Worm (Caenorhabditis elegans): ENCODE results near the gene scvp-1.

The scvp-1 gene

DNA sequence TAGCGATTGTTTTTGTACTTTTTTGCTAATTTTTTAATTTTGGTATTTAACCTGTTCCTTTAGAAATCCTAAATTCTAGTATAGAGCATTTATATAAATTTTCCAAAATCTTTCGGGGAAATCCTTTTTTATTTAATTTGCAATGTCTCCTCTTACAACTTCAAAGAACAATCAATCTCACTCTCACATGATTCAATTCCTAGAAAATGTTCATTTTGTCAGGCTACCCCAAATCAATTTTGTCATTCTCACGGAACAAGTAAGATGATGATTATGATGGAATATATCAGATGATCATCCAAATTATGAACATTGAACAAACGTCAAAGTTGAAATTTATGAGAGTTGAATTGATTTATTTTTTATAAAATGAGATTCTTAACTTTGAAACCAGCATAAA is 6.2 kb upstream of the scvp-1 start:
- no peak for TF ChIP-seq B0310.2 (tag; optimal IDR thresholded peaks at IDR 0.05)
- no peak for TF ChIP-seq ceh-36 (tag; optimal IDR thresholded peaks at IDR 0.05)
- no peak for TF ChIP-seq F13C5.2 (tag; optimal IDR thresholded peaks at IDR 0.05)
- TF ChIP-seq flt-1 (GFP tag; IDR thresholded peaks at IDR 0.05) = no peak
- TF ChIP-seq sea-1 (GFP tag; conservative IDR thresholded peaks at IDR 0.05) = no peak
- no peak for TF ChIP-seq hmbx-1 (tag; optimal IDR thresholded peaks at IDR 0.05)
- TF ChIP-seq ceh-13 (GFP tag; optimal IDR thresholded peaks at IDR 0.05) = no peak
- no peak for TF ChIP-seq hmg-4 (GFP tag; optimal IDR thresholded peaks at IDR 0.05)

DNA sequence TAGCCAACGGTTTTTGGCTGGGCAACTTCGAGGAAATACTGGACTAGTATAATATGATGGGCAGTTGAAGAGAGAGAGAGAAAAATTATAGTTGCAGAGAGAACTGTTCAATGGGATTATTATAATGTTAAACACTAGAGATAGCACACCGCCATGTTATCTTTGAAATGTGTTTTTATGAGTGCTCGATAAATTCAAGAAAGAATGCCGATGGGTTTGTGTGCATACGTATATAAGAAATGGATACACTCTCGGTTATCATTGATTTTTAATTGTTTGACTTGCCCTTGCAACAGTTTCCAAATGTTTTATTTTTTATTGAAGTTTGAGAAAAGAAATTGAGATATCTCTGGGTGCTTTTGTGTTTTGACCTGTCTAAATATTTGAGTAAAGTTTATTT is 5.6 kb upstream of the scvp-1 start, which contains the start of gene F17C11.12:
F17C11.12 (minus strand) TSS at position 240 of the 400 bp plus-strand sequence.
- TF ChIP-seq B0310.2 (tag; optimal IDR thresholded peaks at IDR 0.05) = no peak
- TF ChIP-seq tbx-11 (GFP tag; IDR thresholded peaks at IDR 0.05) = no peak
- no peak for TF ChIP-seq hnd-1 (tag; optimal IDR thresholded peaks at IDR 0.05)
- TF ChIP-seq tbx-37 (GFP tag; conservative IDR thresholded peaks at IDR 0.05) = no peak
- no peak for TF ChIP-seq flt-1 (GFP tag; IDR thresholded peaks at IDR 0.05)

DNA sequence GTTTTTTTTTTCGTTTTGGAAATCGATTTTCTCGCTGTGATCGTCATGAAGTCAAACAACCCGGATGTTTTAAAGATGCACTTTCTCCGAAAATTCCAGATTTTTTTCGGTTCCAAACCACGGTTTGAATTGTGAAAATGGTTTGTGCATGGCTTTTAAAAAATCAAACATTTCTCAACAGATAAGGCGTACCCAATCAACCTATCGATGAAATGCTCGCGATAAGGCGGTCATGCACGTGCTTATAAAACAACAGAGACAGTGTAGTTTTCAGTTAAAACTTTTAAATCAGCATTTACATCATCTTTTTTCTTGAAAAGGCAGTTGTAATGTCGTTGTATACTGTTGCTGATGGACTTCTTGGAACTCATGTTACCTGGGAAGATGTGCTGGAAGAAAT is 1.3 kb upstream of the scvp-1 start, which contains the start of gene F58B4.5:
F58B4.5 (plus strand) TSS at position 283 of the 400 bp plus-strand sequence.
- no peak for TF ChIP-seq tbx-37 (GFP tag; conservative IDR thresholded peaks at IDR 0.05)
- TF ChIP-seq sea-1 (GFP tag; conservative IDR thresholded peaks at IDR 0.05) = no peak
- no peak for TF ChIP-seq ceh-36 (tag; optimal IDR thresholded peaks at IDR 0.05)
- TF ChIP-seq ets-7 (tag; optimal IDR thresholded peaks at IDR 0.05) = no peak
- TF ChIP-seq tra-4 (tag; optimal IDR thresholded peaks at IDR 0.05) = no peak
- no peak for TF ChIP-seq flt-1 (GFP tag; IDR thresholded peaks at IDR 0.05)

DNA sequence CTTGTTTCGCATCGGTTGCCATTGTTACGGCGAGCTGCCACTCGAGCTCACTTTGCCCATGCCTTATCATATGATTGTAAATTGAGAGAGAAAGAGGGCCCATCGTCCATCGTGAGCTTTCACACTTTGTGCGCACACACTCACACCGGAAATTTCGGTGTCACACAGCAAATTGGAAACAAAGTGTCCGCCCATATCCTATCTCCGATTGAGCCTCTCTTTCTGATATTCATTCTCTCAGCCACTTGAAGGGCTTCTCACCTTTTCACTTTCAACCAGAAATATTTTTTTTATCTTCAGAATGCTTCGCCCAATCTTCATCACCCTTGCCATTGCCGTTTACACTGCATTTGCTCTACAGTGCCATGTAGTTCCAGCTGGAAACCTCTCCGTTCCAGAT is 1.6 kb downstream of the scvp-1 start, which contains the start of gene F58B4.3:
F58B4.3 (plus strand) TSS at position 301 of the 400 bp plus-strand sequence.
- TF ChIP-seq ceh-13 (GFP tag; optimal IDR thresholded peaks at IDR 0.05) (no peak), tra-4 (tag; optimal IDR thresholded peaks at IDR 0.05) (no peak), flt-1 (GFP tag; IDR thresholded peaks at IDR 0.05) (no peak), F13C5.2 (tag; optimal IDR thresholded peaks at IDR 0.05) (no peak), tbx-37 (GFP tag; conservative IDR thresholded peaks at IDR 0.05) (no peak)

DNA sequence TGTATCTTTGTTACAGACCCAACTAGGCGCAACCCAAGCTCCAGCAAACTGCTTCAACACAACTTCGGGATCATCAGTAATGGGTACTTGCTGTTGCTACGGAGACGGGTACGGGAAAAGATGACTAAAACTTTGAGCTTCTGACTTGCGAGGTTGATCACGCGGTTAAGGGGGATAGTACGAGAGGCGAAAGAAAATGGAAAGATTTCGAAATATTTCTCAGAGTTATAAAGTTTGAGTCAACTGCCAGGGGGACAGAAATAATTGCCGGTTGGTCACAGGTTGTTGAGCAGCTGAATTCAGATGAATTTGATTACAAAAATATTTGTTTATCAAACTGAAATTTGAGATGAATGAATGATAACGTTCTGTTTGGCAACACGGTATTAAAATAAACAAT is 5.4 kb downstream of the scvp-1 start:
- TF ChIP-seq tbx-37 (GFP tag; conservative IDR thresholded peaks at IDR 0.05) (no peak), flt-1 (GFP tag; IDR thresholded peaks at IDR 0.05) (no peak), pes-1 (GFP tag; IDR thresholded peaks at IDR 0.05) (no peak), hnd-1 (tag; optimal IDR thresholded peaks at IDR 0.05) (no peak), ets-7 (tag; optimal IDR thresholded peaks at IDR 0.05) (no peak), B0310.2 (tag; optimal IDR thresholded peaks at IDR 0.05) (no peak)

DNA sequence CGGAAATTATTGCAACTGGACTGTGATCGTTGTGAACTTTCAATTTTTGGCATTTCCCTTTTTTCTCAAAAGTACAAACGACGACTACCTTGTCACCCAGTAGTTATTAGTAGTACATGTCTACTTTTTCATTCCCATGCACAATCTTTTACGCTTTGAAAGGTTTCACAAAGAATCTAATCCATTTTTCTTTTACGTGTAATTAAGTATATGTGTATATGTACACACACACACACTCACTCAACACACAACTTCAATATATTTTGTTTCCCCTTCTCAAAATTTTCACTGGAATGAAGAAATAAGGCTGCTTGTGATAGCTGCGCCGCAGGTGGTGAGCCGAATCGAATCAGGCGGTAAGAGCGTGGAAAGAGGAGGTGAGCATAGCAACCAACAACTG is 6.4 kb downstream of the scvp-1 start, which contains the start of gene F58B4.6:
F58B4.6 (plus strand) TSS at position 301 of the 400 bp plus-strand sequence.
- TF ChIP-seq B0310.2 (tag; optimal IDR thresholded peaks at IDR 0.05) = no peak
- no peak for TF ChIP-seq scrt-1 (GFP tag; IDR thresholded peaks at IDR 0.05)
- no peak for TF ChIP-seq tbx-11 (GFP tag; IDR thresholded peaks at IDR 0.05)
- no peak for TF ChIP-seq ama-1 (optimal IDR thresholded peaks at IDR 0.05)
- TF ChIP-seq ceh-13 (GFP tag; optimal IDR thresholded peaks at IDR 0.05) = no peak
- no peak for TF ChIP-seq tra-4 (tag; optimal IDR thresholded peaks at IDR 0.05)
- no peak for TF ChIP-seq hmg-4 (GFP tag; optimal IDR thresholded peaks at IDR 0.05)
- no peak for TF ChIP-seq hnd-1 (tag; optimal IDR thresholded peaks at IDR 0.05)
- no peak for TF ChIP-seq aly-1 (tag; optimal IDR thresholded peaks at IDR 0.05)
- TF ChIP-seq ceh-36 (tag; optimal IDR thresholded peaks at IDR 0.05) = no peak
- TF ChIP-seq ets-7 (tag; optimal IDR thresholded peaks at IDR 0.05) = no peak
- no peak for TF ChIP-seq hmbx-1 (tag; optimal IDR thresholded peaks at IDR 0.05)
- no peak for TF ChIP-seq pes-1 (GFP tag; IDR thresholded peaks at IDR 0.05)
- no peak for TF ChIP-seq sea-1 (GFP tag; conservative IDR thresholded peaks at IDR 0.05)
- TF ChIP-seq tbx-37 (GFP tag; conservative IDR thresholded peaks at IDR 0.05) = no peak
- TF ChIP-seq F13C5.2 (tag; optimal IDR thresholded peaks at IDR 0.05) = no peak
- no peak for TF ChIP-seq flt-1 (GFP tag; IDR thresholded peaks at IDR 0.05)

DNA sequence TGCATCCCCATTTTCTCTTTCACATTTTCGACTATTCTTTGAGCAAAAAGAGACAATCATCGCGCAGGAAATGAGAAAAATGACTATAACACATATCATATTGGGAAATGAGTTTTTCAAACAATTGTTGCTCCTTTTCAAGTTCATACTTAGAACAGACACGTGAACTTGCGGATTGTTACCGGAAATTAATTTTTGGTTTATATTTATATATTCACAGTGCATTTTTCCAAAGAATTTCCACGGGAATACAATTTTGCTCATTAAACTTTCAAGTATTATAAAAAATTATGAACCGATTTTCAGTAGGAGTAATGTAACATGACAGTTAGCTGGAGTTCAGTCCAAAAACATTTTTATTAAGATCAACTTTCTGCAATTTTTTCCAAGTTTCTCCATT is 7.9 kb downstream of the scvp-1 start, which contains the start of gene F58B4.7:
F58B4.7 (minus strand) TSS at position 101 of the 400 bp plus-strand sequence.
- TF ChIP-seq aly-1 (tag; optimal IDR thresholded peaks at IDR 0.05) (no peak), B0310.2 (tag; optimal IDR thresholded peaks at IDR 0.05) (no peak), flt-1 (GFP tag; IDR thresholded peaks at IDR 0.05) (no peak), hmbx-1 (tag; optimal IDR thresholded peaks at IDR 0.05) (no peak), F13C5.2 (tag; optimal IDR thresholded peaks at IDR 0.05) (no peak), tra-4 (tag; optimal IDR thresholded peaks at IDR 0.05) (no peak), ets-7 (tag; optimal IDR thresholded peaks at IDR 0.05) (no peak)

DNA sequence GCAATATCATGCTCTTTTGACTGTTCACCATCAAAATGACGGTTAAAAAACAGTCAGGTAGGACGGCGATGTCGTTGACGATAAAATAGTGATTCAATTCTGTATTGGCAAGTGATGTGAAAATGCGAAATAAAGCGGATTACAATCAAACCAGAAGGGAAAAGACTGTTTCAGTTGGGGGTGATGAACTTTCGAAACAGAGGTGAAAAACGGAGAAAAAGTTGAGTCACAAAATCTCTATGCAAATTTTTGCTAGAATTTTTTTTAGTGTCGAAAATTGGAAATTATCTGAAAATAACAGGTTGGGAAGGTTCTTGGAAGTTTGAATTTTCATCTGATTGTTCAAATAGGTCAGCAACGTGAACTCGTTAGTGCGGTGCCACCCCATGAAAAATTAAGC is 9.3 kb downstream of the scvp-1 start, which contains the start of gene nas-31:
nas-31 (minus strand) TSS at position 101 of the 400 bp plus-strand sequence.
- TF ChIP-seq tbx-37 (GFP tag; conservative IDR thresholded peaks at IDR 0.05) (no peak), hnd-1 (tag; optimal IDR thresholded peaks at IDR 0.05) (no peak), ceh-36 (tag; optimal IDR thresholded peaks at IDR 0.05) (no peak), sea-1 (GFP tag; conservative IDR thresholded peaks at IDR 0.05) (no peak), ets-7 (tag; optimal IDR thresholded peaks at IDR 0.05) (no peak), hmbx-1 (tag; optimal IDR thresholded peaks at IDR 0.05) (no peak), F13C5.2 (tag; optimal IDR thresholded peaks at IDR 0.05) (no peak), B0310.2 (tag; optimal IDR thresholded peaks at IDR 0.05) (no peak), aly-1 (tag; optimal IDR thresholded peaks at IDR 0.05) (no peak), ama-1 (optimal IDR thresholded peaks at IDR 0.05) (no peak), tbx-11 (GFP tag; IDR thresholded peaks at IDR 0.05) (no peak), flt-1 (GFP tag; IDR thresholded peaks at IDR 0.05) (no peak), ceh-13 (GFP tag; optimal IDR thresholded peaks at IDR 0.05) (no peak), hmg-4 (GFP tag; optimal IDR thresholded peaks at IDR 0.05) (no peak), scrt-1 (GFP tag; IDR thresholded peaks at IDR 0.05) (no peak)

Measured in whole organism, early embryonic.